Comparison of ENCODE assay signal across 3 worm cellular contexts in the genomic region with DNA sequence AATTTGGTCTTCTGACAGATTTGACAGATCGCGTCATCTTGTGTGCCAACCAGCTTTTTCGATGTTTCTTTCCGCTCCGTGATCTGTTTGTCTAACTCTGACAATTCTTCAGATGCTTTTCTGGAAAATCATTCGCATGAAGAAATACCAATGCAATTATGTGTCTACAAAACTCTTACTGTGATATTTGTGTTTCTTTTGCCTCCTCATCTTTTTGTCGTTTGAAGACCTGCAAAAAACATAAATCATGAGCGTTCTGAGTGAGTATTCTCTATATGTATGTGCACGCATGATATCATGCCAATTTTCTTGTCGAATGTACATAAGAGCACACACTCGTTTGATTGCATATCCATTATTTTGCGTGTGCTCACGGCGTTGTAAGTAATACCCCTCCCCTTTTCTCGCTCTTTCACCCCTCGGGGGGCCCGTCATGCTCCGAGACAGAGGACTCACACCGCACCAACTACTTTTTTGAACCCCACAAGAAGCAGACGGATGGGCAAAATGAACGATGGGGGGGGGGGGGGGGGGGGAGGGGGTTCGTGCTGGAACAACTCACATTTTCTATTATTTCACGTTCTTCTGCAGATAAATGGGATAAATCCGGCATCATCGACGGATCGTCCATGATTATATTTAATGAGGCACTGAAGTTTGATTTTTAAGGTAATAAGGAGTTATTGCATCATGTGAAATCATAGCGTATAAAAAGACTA.
A peak's percentile ranks its signal among the peaks of the same experiment; 100 is the strongest.
TF ChIP-seq lines count a peak whose summit lies in the region.

A gene (minus strand): TSS at position 652 of the 719 bp plus-strand sequence.

TF ChIP-seq in whole organism, L4 larva, 104 proteins besides CTCF, POLR2A, EP300 and RAD21:
- TF ChIP-seq aha-1 (tag; lab: Kevin White, UChicago) (peak; percentile 34), tag-97 (GFP tag; IDR thresholded peaks at IDR 0.05; lab: Robert Waterston, UW) (no peak), set-16 (GFP tag; IDR thresholded peaks at IDR 0.05; lab: Robert Waterston, UW) (peak; percentile 76), hlh-30 (tag; optimal IDR thresholded peaks at IDR 0.05; lab: Kevin White, UChicago; ENCODE audit: insufficient read depth) (no peak), unc-62 (GFP tag; optimal IDR thresholded peaks at IDR 0.05 in 1 of 2; lab: Kevin White, UChicago) (peak in 1 of 2 experiments; percentile 95), unc-62 (tag; optimal IDR thresholded peaks at IDR 0.05; lab: Kevin White, UChicago) (no peak)

TF ChIP-seq in whole organism, mixed stage, embryonic, 35 proteins besides CTCF, POLR2A, EP300 and RAD21:
- no peak for TF ChIP-seq drap-1 (GFP tag; optimal IDR thresholded peaks at IDR 0.05; lab: Kevin White, UChicago)
- TF ChIP-seq ceh-39 (tag; optimal IDR thresholded peaks at IDR 0.05; lab: Kevin White, UChicago) = no peak
- TF ChIP-seq M03D4.4 (tag; optimal IDR thresholded peaks at IDR 0.05; lab: Kevin White, UChicago) = peak; percentile 10
- TF ChIP-seq mab-5 (tag; optimal IDR thresholded peaks at IDR 0.05; lab: Kevin White, UChicago) = no peak

TF ChIP-seq in whole organism, young adult, 124 proteins besides CTCF, POLR2A, EP300 and RAD21:
- peak; percentile 40; the same call in 1 of the 2 replicates for TF ChIP-seq egrh-3 (GFP tag; IDR thresholded peaks at IDR 0.05; lab: Robert Waterston, UW)
- no peak for TF ChIP-seq tbp1 (GFP tag; optimal IDR thresholded peaks at IDR 0.05; lab: Kevin White, UChicago)
- peak; percentile 71 for TF ChIP-seq zfh-2 (GFP tag; conservative IDR thresholded peaks at IDR 0.05; lab: Robert Waterston, UW)
- no peak for TF ChIP-seq lin-35 (GFP tag; optimal IDR thresholded peaks at IDR 0.05; lab: Kevin White, UChicago)
TF ChIP-seq in whole organism, young adult: peak in this region for 2.
